Fruit fly (Drosophila melanogaster): ENCODE data around the gene TfIIEalpha.

Gene TfIIEalpha

DNA sequence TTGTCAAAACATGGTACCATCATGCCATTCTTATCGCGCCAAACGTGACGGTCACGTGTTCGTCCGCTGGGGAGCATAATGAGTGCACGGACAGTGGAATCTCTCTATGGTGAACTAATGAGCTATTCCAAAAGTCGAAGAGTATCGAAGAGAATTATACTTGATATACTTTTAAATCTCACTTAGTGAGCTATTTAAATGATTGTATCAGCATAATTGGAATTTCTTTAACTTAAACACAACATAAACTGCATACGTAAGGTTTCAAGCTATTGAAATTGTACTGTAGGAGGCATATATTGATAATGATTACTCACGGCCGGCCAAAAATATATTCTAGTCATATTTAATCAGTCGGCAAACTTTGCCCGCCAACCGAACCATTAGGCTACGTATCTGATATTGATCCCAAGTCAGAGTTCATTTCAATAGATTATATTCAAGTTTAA lies 39.7 kb downstream of the TfIIEalpha start (continued):
- no peak for TF ChIP-seq ind (GFP tag; optimal IDR thresholded peaks at IDR 0.05)
- no peak for TF ChIP-seq CG7786 (GFP tag; optimal IDR thresholded peaks at IDR 0.05)
- no peak for TF ChIP-seq CG10654 (GFP tag; optimal IDR thresholded peaks at IDR 0.05)
- peak; percentile 33 for TF ChIP-seq exex (tag; optimal IDR thresholded peaks at IDR 0.05)
- no peak for TF ChIP-seq CG17186 (GFP tag; optimal IDR thresholded peaks at IDR 0.05)
- no peak for TF ChIP-seq slou (GFP tag; optimal IDR thresholded peaks at IDR 0.05)
- no peak for TF ChIP-seq fd96Cb (tag; optimal IDR thresholded peaks at IDR 0.05)
- no peak for TF ChIP-seq Taf1 (GFP tag; IDR thresholded peaks at IDR 0.05)
- TF ChIP-seq oc (tag; optimal IDR thresholded peaks at IDR 0.05) = no peak
- TF ChIP-seq Myb (GFP tag; optimal IDR thresholded peaks at IDR 0.05) = no peak
- no peak for TF ChIP-seq Ravus (GFP tag; IDR thresholded peaks at IDR 0.05)
- no peak for TF ChIP-seq CG4404 (GFP tag; IDR thresholded peaks at IDR 0.05)
- no peak for TF ChIP-seq ftz-f1 (GFP tag; optimal IDR thresholded peaks at IDR 0.05)
- no peak for TF ChIP-seq CG6175 (GFP tag; IDR thresholded peaks at IDR 0.05)
- TF ChIP-seq vvl (GFP tag; IDR thresholded peaks at IDR 0.05) = peak; percentile 21; the same call in 1 of the 2 replicates
- no peak for TF ChIP-seq Kr (GFP tag; optimal IDR thresholded peaks at IDR 0.05)
- no peak for TF ChIP-seq CG6854 (GFP tag; optimal IDR thresholded peaks at IDR 0.05)
- no peak for TF ChIP-seq prd (optimal IDR thresholded peaks at IDR 0.05)
- TF ChIP-seq prd (GFP tag; IDR thresholded peaks at IDR 0.05) = no peak; the same call in 2 of the 3 replicates
- TF ChIP-seq CG12942 (GFP tag; optimal IDR thresholded peaks at IDR 0.05) = no peak
- peak; percentile 41 for TF ChIP-seq PHDP (tag; optimal IDR thresholded peaks at IDR 0.05)
- peak; percentile 4 for TF ChIP-seq HLH54F (GFP tag; optimal IDR thresholded peaks at IDR 0.05)
- peak; percentile 2 for TF ChIP-seq CG1603 (tag; optimal IDR thresholded peaks at IDR 0.05)
- no peak for TF ChIP-seq Sry-β (GFP tag; optimal IDR thresholded peaks at IDR 0.05)
- no peak for TF ChIP-seq CG6683 (GFP tag; optimal IDR thresholded peaks at IDR 0.05)
- peak in 1 of 2 experiments; percentile 58 for TF ChIP-seq Hr78 (GFP tag; optimal IDR thresholded peaks at IDR 0.05)
- no peak for TF ChIP-seq bab2 (GFP tag; optimal IDR thresholded peaks at IDR 0.05)
- TF ChIP-seq luna (GFP tag; optimal IDR thresholded peaks at IDR 0.05) = peak; percentile 9
- no peak for TF ChIP-seq Hey (tag; optimal IDR thresholded peaks at IDR 0.05)
- TF ChIP-seq Antp (GFP tag; optimal IDR thresholded peaks at IDR 0.05) = no peak
- peak; percentile 49 for TF ChIP-seq gsb (GFP tag; IDR thresholded peaks at IDR 0.05)
- no peak for TF ChIP-seq fu2 (GFP tag; optimal IDR thresholded peaks at IDR 0.05)
- no peak for TF ChIP-seq tup (GFP tag; optimal IDR thresholded peaks at IDR 0.05)
- TF ChIP-seq CG10431 (GFP tag; optimal IDR thresholded peaks at IDR 0.05) = no peak
- TF ChIP-seq CG10543 (GFP tag; optimal IDR thresholded peaks at IDR 0.05) = no peak
- TF ChIP-seq da (GFP tag; optimal IDR thresholded peaks at IDR 0.05) = no peak
- TF ChIP-seq CG42726 (GFP tag; IDR thresholded peaks at IDR 0.05; ENCODE audit: partially characterized antibody) = no peak
- peak; percentile 57 for TF ChIP-seq CG32532 (GFP tag; IDR thresholded peaks at IDR 0.05)
- TF ChIP-seq Elba2 (GFP tag; optimal IDR thresholded peaks at IDR 0.05) = no peak
- TF ChIP-seq CG2199 (GFP tag; IDR thresholded peaks at IDR 0.05) = no peak
- TF ChIP-seq ranshi (GFP tag; IDR thresholded peaks at IDR 0.05) = no peak
- TF ChIP-seq esg (GFP tag; conservative IDR thresholded peaks at IDR 0.05) = no peak
- TF ChIP-seq salm (tag; optimal IDR thresholded peaks at IDR 0.05) = no peak
- no peak for TF ChIP-seq tna (GFP tag; IDR thresholded peaks at IDR 0.05; ENCODE audit: partially characterized antibody)
- no peak for TF ChIP-seq ap (GFP tag; IDR thresholded peaks at IDR 0.05)
- TF ChIP-seq slbo (GFP tag; IDR thresholded peaks at IDR 0.05) = peak; percentile 32; the same call in 1 of the 2 replicates
- no peak for TF ChIP-seq odd (GFP tag; optimal IDR thresholded peaks at IDR 0.05)
- no peak for TF ChIP-seq mirr (GFP tag; optimal IDR thresholded peaks at IDR 0.05)
- TF ChIP-seq CG4707 (GFP tag; optimal IDR thresholded peaks at IDR 0.05) = no peak
- TF ChIP-seq CG2712 (tag; optimal IDR thresholded peaks at IDR 0.05) = peak; percentile 22
- no peak for TF ChIP-seq Nf-YC (tag; optimal IDR thresholded peaks at IDR 0.05)
- no peak for TF ChIP-seq pb (GFP tag; optimal IDR thresholded peaks at IDR 0.05)

Measured in whole organism, embryonic.